Fruit fly (Drosophila melanogaster) whole organism, embryonic: ENCODE measurements around the gene CG9483.

Experiments used
- BEAF-32 ChIP-seq: fragments of 200-800 bp; sonication (Bioruptor generic); optimal IDR thresholded peaks from 3 replicates; lab custom pipeline; 2017; ENCODE audit warnings: missing biosample characterization, missing genetic modification characterization, mild to moderate bottlenecking, moderate library complexity, missing genetic modification reagents
- Bdp1 ChIP-seq: fragments of 200-800 bp; sonication (Bioruptor generic); optimal IDR thresholded peaks from 3 replicates; lab custom pipeline; 2016; ENCODE audit warnings: missing biosample characterization, missing genetic modification characterization
- Bteb2 ChIP-seq: fragments of 200-800 bp; sonication (Bioruptor generic); optimal IDR thresholded peaks from 2 replicates; lab custom pipeline; 2016; ENCODE audit warnings: missing biosample characterization, missing genetic modification characterization
- CG10274 ChIP-seq: fragments of 200-800 bp; sonication (Bioruptor generic); optimal IDR thresholded peaks from 3 replicates; lab custom pipeline; 2017; ENCODE audit warnings: missing biosample characterization, mild to moderate bottlenecking, missing genetic modification characterization
- CG11398 ChIP-seq: fragments of 200-800 bp; sonication (Bioruptor generic); optimal IDR thresholded peaks from 2 replicates; lab custom pipeline; 2016; ENCODE audit warnings: missing biosample characterization, missing genetic modification characterization
- CG12391 ChIP-seq: fragments of 200-800 bp; sonication (Bioruptor generic); optimal IDR thresholded peaks from 3 replicates; lab custom pipeline; 2018; ENCODE audit warnings: missing biosample characterization, mild to moderate bottlenecking, missing genetic modification characterization, moderate library complexity
- CG12659 ChIP-seq: fragments of 200-800 bp; sonication (Bioruptor generic); optimal IDR thresholded peaks from 3 replicates; lab custom pipeline; 2017; ENCODE audit warnings: mild to moderate bottlenecking, missing biosample characterization, missing genetic modification reagents, missing genetic modification characterization
- CG13287 ChIP-seq: fragments of 200-800 bp; sonication (Bioruptor generic); IDR thresholded peaks from 2 replicates; pipeline ENCODE4 v1.3.6; 2022; ENCODE audit warnings: missing biosample characterization, missing genetic modification characterization; ENCODE audit not compliant: partially characterized antibody
- CG13894 ChIP-seq: fragments of 200-800 bp; sonication (Bioruptor generic); optimal IDR thresholded peaks from 3 replicates; lab custom pipeline; 2018; ENCODE audit warnings: missing biosample characterization, mild to moderate bottlenecking, missing genetic modification characterization, moderate library complexity
- CG15479 ChIP-seq: fragments of 200-800 bp; sonication (Bioruptor generic); optimal IDR thresholded peaks from 3 replicates; lab custom pipeline; 2019; ENCODE audit warnings: missing biosample characterization, mild to moderate bottlenecking, missing genetic modification characterization, moderate library complexity
- CG15696 ChIP-seq: fragments of 200-800 bp; sonication (Bioruptor generic); optimal IDR thresholded peaks from 2 replicates; lab custom pipeline; 2019; ENCODE audit warnings: missing biosample characterization, mild to moderate bottlenecking, missing genetic modification characterization, moderate library complexity
- CG1647 ChIP-seq: fragments of 200-800 bp; sonication (Bioruptor generic); optimal IDR thresholded peaks from 3 replicates; lab custom pipeline; 2016; ENCODE audit warnings: missing biosample characterization, missing genetic modification characterization
- CG17359 ChIP-seq: fragments of 200-800 bp; sonication (Bioruptor generic); optimal IDR thresholded peaks from 3 replicates; lab custom pipeline; 2018; ENCODE audit warnings: missing biosample characterization, mild to moderate bottlenecking, missing genetic modification characterization, moderate library complexity
- CG2202 ChIP-seq: fragments of 200-800 bp; sonication (Bioruptor generic); optimal IDR thresholded peaks from 2 replicates; lab custom pipeline; 2018; ENCODE audit warnings: missing biosample characterization, mild to moderate bottlenecking, missing genetic modification characterization
- CG2889 ChIP-seq: fragments of 200-800 bp; sonication (Bioruptor generic); IDR thresholded peaks from 3 replicates; pipeline ENCODE4 v1.3.6; 2022; ENCODE audit warnings: missing biosample characterization, missing genetic modification characterization
- CG31388 ChIP-seq: fragments of 200-800 bp; sonication (Bioruptor generic); optimal IDR thresholded peaks from 2 replicates; lab custom pipeline; 2016; ENCODE audit warnings: missing biosample characterization, missing genetic modification characterization
- CG3163 ChIP-seq: fragments of 200-800 bp; sonication (Bioruptor generic); optimal IDR thresholded peaks from 3 replicates; lab custom pipeline; 2016; ENCODE audit warnings: missing biosample characterization, missing genetic modification characterization
- CG33213 ChIP-seq: fragments of 200-800 bp; sonication (Bioruptor generic); optimal IDR thresholded peaks from 3 replicates; lab custom pipeline; 2016; ENCODE audit warnings: missing biosample characterization, missing genetic modification characterization
- CG34376 ChIP-seq: fragments of 200-800 bp; sonication (Bioruptor generic); optimal IDR thresholded peaks from 2 replicates; lab custom pipeline; 2018; ENCODE audit warnings: missing biosample characterization, mild to moderate bottlenecking, missing genetic modification characterization
- CG3838 ChIP-seq: fragments of 200-800 bp; sonication (Bioruptor generic); optimal IDR thresholded peaks from 3 replicates; lab custom pipeline; 2016; ENCODE audit warnings: missing biosample characterization, missing genetic modification characterization
- CG3995 ChIP-seq: fragments of 200-800 bp; sonication (Bioruptor generic); optimal IDR thresholded peaks from 3 replicates; lab custom pipeline; 2016; ENCODE audit warnings: missing biosample characterization, missing genetic modification characterization
- CG4730 ChIP-seq: fragments of 200-800 bp; sonication (Bioruptor generic); IDR thresholded peaks from 2 replicates; pipeline ENCODE4 v1.3.6; 2022; ENCODE audit warnings: missing biosample characterization, missing genetic modification characterization
- CG4854 ChIP-seq: fragments of 200-800 bp; sonication (Bioruptor generic); optimal IDR thresholded peaks from 2 replicates; lab custom pipeline; 2016; ENCODE audit warnings: missing biosample characterization, missing genetic modification characterization, inconsistent platforms
- CG6254 ChIP-seq: fragments of 200-800 bp; sonication (Bioruptor generic); optimal IDR thresholded peaks from 3 replicates; lab custom pipeline; 2017; ENCODE audit warnings: mild to moderate bottlenecking, missing biosample characterization, missing genetic modification reagents, missing genetic modification characterization
- CG7556 ChIP-seq: fragments of 200-800 bp; sonication (Bioruptor generic); optimal IDR thresholded peaks from 2 replicates; lab custom pipeline; 2017; ENCODE audit warnings: missing biosample characterization, mild to moderate bottlenecking, missing genetic modification characterization
- CG7963 ChIP-seq: fragments of 200-800 bp; sonication (Bioruptor generic); IDR thresholded peaks from 3 replicates; pipeline ENCODE4 v1.3.6; 2022; ENCODE audit warnings: missing biosample characterization, missing genetic modification characterization; ENCODE audit not compliant: partially characterized antibody
- CTCF ChIP-seq: fragments of 200-800 bp; sonication (Bioruptor generic); optimal IDR thresholded peaks from 2 replicates; lab custom pipeline; 2017; ENCODE audit warnings: missing biosample characterization, mild to moderate bottlenecking, missing genetic modification characterization, moderate library complexity
- CrebB ChIP-seq: fragments of 200-800 bp; sonication (Bioruptor generic); optimal IDR thresholded peaks from 3 replicates; lab custom pipeline; 2018; ENCODE audit warnings: missing biosample characterization, mild to moderate bottlenecking, missing genetic modification characterization
- D ChIP-seq, 2 experiments: fragments of 200-800 bp in 1 of 2; fragments of >200 bp in 1 of 2; sonication (Bioruptor generic) in 1 of 2; optimal IDR thresholded peaks; 2 replicates in 1 of 2; 3 replicates in 1 of 2; lab custom pipeline; 2017; ENCODE audit warnings: mild to moderate bottlenecking in 1 of 2, missing biosample characterization in 1 of 2, missing genetic modification characterization in 1 of 2, missing genetic modification reagents in 1 of 2
- Dref ChIP-seq: fragments of 200-800 bp; sonication (Bioruptor generic); IDR thresholded peaks from 2 replicates; pipeline ENCODE4 v1.3.6; 2022; ENCODE audit warnings: missing biosample characterization, missing genetic modification characterization
- H15 ChIP-seq: fragments of 200-800 bp; sonication (Bioruptor generic); IDR thresholded peaks from 3 replicates; pipeline ENCODE4 v1.3.6; 2022; ENCODE audit warnings: missing biosample characterization, missing genetic modification characterization
- Hr3 ChIP-seq: fragments of 200-800 bp; sonication (Bioruptor generic); optimal IDR thresholded peaks from 3 replicates; lab custom pipeline; 2016; ENCODE audit warnings: missing biosample characterization, missing genetic modification characterization
- Lpt ChIP-seq: fragments of >200 bp; optimal IDR thresholded peaks from 2 replicates; lab custom pipeline; 2018; ENCODE audit warnings: missing biosample characterization, missing genetic modification characterization
- MESR4 ChIP-seq: fragments of 200-800 bp; sonication (Bioruptor generic); optimal IDR thresholded peaks from 2 replicates; lab custom pipeline; 2018; ENCODE audit warnings: missing biosample characterization, mild to moderate bottlenecking, missing genetic modification characterization, moderate library complexity
- Med ChIP-seq: fragments of 200-800 bp; sonication (Bioruptor generic); peaks from one replicate; lab custom pipeline; 2016; ENCODE audit warnings: missing biosample characterization, missing genetic modification characterization, mild to moderate bottlenecking, inconsistent platforms, moderate library complexity
- Meics ChIP-seq: fragments of 200-800 bp; sonication (Bioruptor generic); optimal IDR thresholded peaks from 2 replicates; lab custom pipeline; 2017; ENCODE audit warnings: missing biosample characterization, mild to moderate bottlenecking, missing genetic modification characterization
- Usf ChIP-seq: fragments of 200-800 bp; sonication (Bioruptor generic); optimal IDR thresholded peaks from 2 replicates; lab custom pipeline; 2017; ENCODE audit warnings: missing genotype, missing biosample characterization, missing genetic modification characterization
- Xrp1 ChIP-seq: fragments of 200-800 bp; sonication (Bioruptor generic); IDR thresholded peaks from 2 replicates; pipeline ENCODE4 v1.3.6; 2022; ENCODE audit warnings: missing biosample characterization, missing genetic modification characterization
- abd-A ChIP-seq: fragments of 200-800 bp; sonication (Bioruptor generic); optimal IDR thresholded peaks from 3 replicates; lab custom pipeline; 2019; ENCODE audit warnings: missing biosample characterization, mild to moderate bottlenecking, missing genetic modification characterization, moderate library complexity
- al ChIP-seq: fragments of 200-800 bp; sonication (Bioruptor generic); IDR thresholded peaks from 2 replicates; pipeline ENCODE4 v1.3.6; 2022; ENCODE audit warnings: missing biosample characterization, missing genetic modification characterization
- ci ChIP-seq: fragments of 200-800 bp; sonication (Bioruptor generic); IDR thresholded peaks from 3 replicates; pipeline ENCODE4 v1.3.6; 2022; ENCODE audit warnings: missing biosample characterization, missing genetic modification characterization
- crol ChIP-seq: fragments of 200-800 bp; sonication (Bioruptor generic); IDR thresholded peaks from 2 replicates; pipeline ENCODE4 v1.3.6; 2022; ENCODE audit warnings: missing biosample characterization, missing genetic modification characterization
- fd96Cb ChIP-seq: fragments of 200-800 bp; sonication (Bioruptor generic); optimal IDR thresholded peaks from 2 replicates; lab custom pipeline; 2018; ENCODE audit warnings: missing biosample characterization, mild to moderate bottlenecking, missing genetic modification characterization, moderate library complexity
- luna ChIP-seq: fragments of 200-800 bp; sonication (Bioruptor generic); optimal IDR thresholded peaks from 2 replicates; lab custom pipeline; 2016; ENCODE audit warnings: missing biosample characterization, missing genetic modification characterization
- onecut ChIP-seq: fragments of 200-800 bp; sonication (Bioruptor generic); IDR thresholded peaks from 2 replicates; pipeline ENCODE4 v1.3.6; 2022; ENCODE audit warnings: missing biosample characterization, missing genetic modification characterization
- pnt ChIP-seq: fragments of 200-800 bp; sonication (Bioruptor generic); optimal IDR thresholded peaks from 3 replicates; lab custom pipeline; 2016; ENCODE audit warnings: missing biosample characterization, missing genetic modification characterization
- salm ChIP-seq: fragments of 200-800 bp; sonication (Bioruptor generic); optimal IDR thresholded peaks from 2 replicates; lab custom pipeline; 2018; ENCODE audit warnings: missing biosample characterization, mild to moderate bottlenecking, missing genetic modification characterization
- sens ChIP-seq: fragments of 200-800 bp; sonication (Bioruptor generic); peaks from one replicate; lab custom pipeline; 2016; ENCODE audit warnings: missing biosample characterization, missing genetic modification characterization
- ssp ChIP-seq: fragments of 200-800 bp; sonication (Bioruptor generic); IDR thresholded peaks from 2 replicates; pipeline ENCODE4 v1.3.6; 2022; ENCODE audit warnings: missing biosample characterization, missing genetic modification characterization
- tx ChIP-seq: fragments of 200-800 bp; sonication (Bioruptor generic); optimal IDR thresholded peaks from 2 replicates; lab custom pipeline; 2016; ENCODE audit warnings: missing biosample characterization, missing genetic modification characterization
- vfl ChIP-seq: fragments of 200-800 bp; sonication (Bioruptor generic); optimal IDR thresholded peaks from 2 replicates; lab custom pipeline; 2016; ENCODE audit warnings: missing biosample characterization, missing genetic modification characterization
- zen2 ChIP-seq: fragments of 200-800 bp; sonication (Bioruptor generic); IDR thresholded peaks from 3 replicates; pipeline ENCODE4 v1.3.6; 2022; ENCODE audit warnings: missing biosample characterization, missing genetic modification characterization; ENCODE audit not compliant: partially characterized antibody
- zf30C ChIP-seq: fragments of 200-800 bp; sonication (Bioruptor generic); optimal IDR thresholded peaks from 3 replicates; lab custom pipeline; 2018; ENCODE audit warnings: missing biosample characterization, mild to moderate bottlenecking, missing genetic modification characterization

CG9483 gene

dm6 chr2L:8842262-8842561, 24.4 kb upstream of the CG9483 start (continued):
- no peak for TF ChIP-seq CG11398 (GFP tag; lab: Kevin White, UChicago)
- peak; percentile 84 for TF ChIP-seq zf30C
- TF ChIP-seq fd96Cb (tag; lab: Kevin White, UChicago): no peak
- no peak for TF ChIP-seq CG34376
- no peak for TF ChIP-seq Bdp1 (GFP tag; lab: Kevin White, UChicago)
- no peak for TF ChIP-seq CG7963
- no peak for TF ChIP-seq Bteb2 (GFP tag; lab: Kevin White, UChicago)
- no peak for TF ChIP-seq ci
- no peak for TF ChIP-seq Hr3 (GFP tag; lab: Kevin White, UChicago)
- TF ChIP-seq CG12391 (tag; lab: Kevin White, UChicago): peak; percentile 17
- TF ChIP-seq abd-A (tag; lab: Kevin White, UChicago): no peak
- no peak for TF ChIP-seq CTCF
- TF ChIP-seq Med (GFP tag; lab: Kevin White, UChicago): peak; percentile 66
- TF ChIP-seq sens (GFP tag; lab: Kevin White, UChicago): peak; percentile 78
- no peak for TF ChIP-seq CG2889 (GFP tag; lab: Robert Waterston, UW)
- no peak for TF ChIP-seq CG13894 (tag; lab: Kevin White, UChicago)
- TF ChIP-seq crol (GFP tag; lab: Robert Waterston, UW): no peak
- peak; percentile 43; the same call in 1 of the 2 replicates for TF ChIP-seq Xrp1
- no peak for TF ChIP-seq salm (tag; lab: Kevin White, UChicago)
- no peak for TF ChIP-seq D (optimal IDR thresholded peaks at IDR 0.05; lab: Kevin White, UChicago)
- no peak for TF ChIP-seq D (GFP tag; optimal IDR thresholded peaks at IDR 0.05; lab: Kevin White, UChicago)
- TF ChIP-seq CG3838 (GFP tag; lab: Kevin White, UChicago): no peak
- TF ChIP-seq CG1647: no peak
- TF ChIP-seq CG31388 (GFP tag; lab: Kevin White, UChicago): no peak
- TF ChIP-seq CG33213 (GFP tag; lab: Kevin White, UChicago): no peak
- TF ChIP-seq onecut (GFP tag; lab: Robert Waterston, UW): no peak
- TF ChIP-seq vfl (GFP tag; lab: Kevin White, UChicago): no peak
- no peak for TF ChIP-seq zen2 (GFP tag; lab: Robert Waterston, UW)
- no peak for TF ChIP-seq CG12659 (GFP tag; lab: Kevin White, UChicago)
- peak; percentile 3 for TF ChIP-seq pnt (GFP tag; lab: Kevin White, UChicago)
- no peak for TF ChIP-seq CG4854 (GFP tag; lab: Kevin White, UChicago)
- no peak for TF ChIP-seq CG4730 (GFP tag; lab: Robert Waterston, UW)
- no peak for TF ChIP-seq CG15479 (GFP tag; lab: Kevin White, UChicago)
- no peak for TF ChIP-seq CG17359 (tag; lab: Kevin White, UChicago)
- TF ChIP-seq Dref: no peak
- TF ChIP-seq luna (GFP tag; lab: Kevin White, UChicago): no peak
- TF ChIP-seq CG13287 (GFP tag; lab: Robert Waterston, UW): no peak
- TF ChIP-seq al: no peak
- no peak for TF ChIP-seq BEAF-32 (GFP tag; lab: Kevin White, UChicago)
- no peak for TF ChIP-seq ssp (GFP tag; lab: Robert Waterston, UW)
- no peak for TF ChIP-seq H15 (GFP tag; lab: Robert Waterston, UW)
- peak; percentile 72 for TF ChIP-seq CG15696
- no peak for TF ChIP-seq CG2202 (tag; lab: Kevin White, UChicago)
- no peak for TF ChIP-seq tx (GFP tag; lab: Kevin White, UChicago)
- TF ChIP-seq MESR4 (GFP tag; lab: Kevin White, UChicago): no peak
- no peak for TF ChIP-seq CG7556
- no peak for TF ChIP-seq Meics (GFP tag; lab: Kevin White, UChicago)
- no peak for TF ChIP-seq CG6254 (GFP tag; lab: Kevin White, UChicago)
- no peak for TF ChIP-seq CG3995 (GFP tag; lab: Kevin White, UChicago)
- TF ChIP-seq Lpt (GFP tag; lab: Kevin White, UChicago): no peak
- TF ChIP-seq CrebB (tag; lab: Kevin White, UChicago): no peak
- no peak for TF ChIP-seq CG3163 (GFP tag; lab: Kevin White, UChicago)
- no peak for TF ChIP-seq CG10274 (GFP tag; lab: Kevin White, UChicago)
- no peak for TF ChIP-seq Usf
